Worm (Caenorhabditis elegans) whole organism, L4 larva: Measurements from ENCODE around the gene Y105C5A.8.
"Not testable (repeated sequence)": the region's sequence is repeated elsewhere in the genome, so short reads cannot be mapped to it uniquely, and the experiment has no call there.

Experiments
- Y105C5A.15 ChIP-seq: fragments of 200-800 bp; sonication (Bioruptor generic); IDR thresholded peaks from 2 replicates; pipeline ENCODE4 v1.3.6; 2022; ENCODE audit warnings: missing genetic modification characterization, missing compliant biosample characterization
- Y75B8A.6 ChIP-seq: fragments of 200-800 bp; sonication (Bioruptor generic); IDR thresholded peaks from 2 replicates; pipeline ENCODE4 v1.3.6; 2022; ENCODE audit warnings: missing genetic modification reagents, missing genetic modification characterization, missing compliant biosample characterization
- ZK546.5 ChIP-seq, 2 experiments: sonication (generic microtip); optimal IDR thresholded peaks; 2 replicates each; lab custom pipeline; 2017; ENCODE audit warnings: missing biosample characterization in 2 of 2, missing genetic modification characterization in 2 of 2
- aly-2 ChIP-seq: sonication (generic microtip); optimal IDR thresholded peaks from 2 replicates; lab custom pipeline; 2018; ENCODE audit warnings: missing biosample characterization, missing genetic modification characterization
- ceh-32 ChIP-seq: sonication (generic microtip); optimal IDR thresholded peaks from 2 replicates; lab custom pipeline; 2016; ENCODE audit warnings: mild to moderate bottlenecking, missing genetic modification characterization, missing compliant biosample characterization; ENCODE audit not compliant: poor library complexity
- ces-1 ChIP-seq: fragments of 150-350 bp; sonication (generic microtip); optimal IDR thresholded peaks from 4 replicates; lab custom pipeline; 2014; ENCODE audit warnings: missing biosample characterization, missing genetic modification reagents, missing genetic modification characterization
- daf-12 ChIP-seq: fragments of 150-350 bp; optimal IDR thresholded peaks from 2 replicates; lab custom pipeline; 2014; ENCODE audit warnings: missing biosample characterization, missing genetic modification reagents, missing genetic modification characterization
- daf-16 ChIP-seq, 3 experiments: sonication (generic microtip); optimal IDR thresholded peaks; 2 replicates each; lab custom pipeline; 2016 to 2017; ENCODE audit warnings: missing genetic modification characterization in 3 of 3, missing genetic modification reagents in 3 of 3, mild to moderate bottlenecking in 2 of 3, missing compliant biosample characterization in 2 of 3, missing biosample characterization in 1 of 3, moderate library complexity in 1 of 3
- daf-19 ChIP-seq: fragments of 200-800 bp; sonication (Bioruptor generic); conservative IDR thresholded peaks from 2 replicates; pipeline ENCODE4 v1.3.6; 2022; ENCODE audit warnings: missing genetic modification characterization, missing compliant biosample characterization
- dmd-8 ChIP-seq: fragments of 200-800 bp; sonication (Bioruptor generic); IDR thresholded peaks from 2 replicates; pipeline ENCODE4 v1.3.6; 2022; ENCODE audit warnings: missing genetic modification characterization, missing compliant biosample characterization
- duxl-1 ChIP-seq: sonication (generic microtip); optimal IDR thresholded peaks from 2 replicates; lab custom pipeline; 2016; ENCODE audit warnings: mild to moderate bottlenecking, missing genetic modification characterization, moderate library complexity, missing compliant biosample characterization; ENCODE audit not compliant: poor library complexity
- dve-1 ChIP-seq: sonication (generic microtip); optimal IDR thresholded peaks from 2 replicates; lab custom pipeline; 2017; ENCODE audit warnings: antibody characterized with exemption, mild to moderate bottlenecking, missing genetic modification characterization, missing compliant biosample characterization; ENCODE audit not compliant: insufficient read depth
- jun-1 ChIP-seq: fragments of 150-350 bp; optimal IDR thresholded peaks from 2 replicates; lab custom pipeline; 2014; ENCODE audit warnings: missing biosample characterization, missing genetic modification reagents, missing genetic modification characterization
- lin-39 ChIP-seq: fragments of 150-350 bp; optimal IDR thresholded peaks from 2 replicates; lab custom pipeline; 2014; ENCODE audit warnings: missing biosample characterization, missing genetic modification reagents, missing genetic modification characterization
- lsy-2 ChIP-seq, 2 experiments: fragments of 150-350 bp in 1 of 2; sonication (generic microtip) in 1 of 2; optimal IDR thresholded peaks; 2 replicates each; lab custom pipeline; 2014 to 2017; ENCODE audit warnings: missing biosample characterization in 2 of 2, missing genetic modification characterization in 2 of 2
- mdl-1 ChIP-seq, 2 experiments: fragments of 150-350 bp in 1 of 2; sonication (generic microtip) in 1 of 2; optimal IDR thresholded peaks; 2 replicates each; lab custom pipeline; 2014 to 2017; ENCODE audit warnings: missing biosample characterization in 2 of 2, missing genetic modification characterization in 2 of 2
- mdt-29 ChIP-seq: fragments of 200-800 bp; sonication (Bioruptor generic); IDR thresholded peaks from 2 replicates; pipeline ENCODE4 v1.3.6; 2022; ENCODE audit warnings: missing genetic modification reagents, missing genetic modification characterization, missing compliant biosample characterization
- mep-1 ChIP-seq: fragments of 150-350 bp; sonication (generic microtip); optimal IDR thresholded peaks from 3 replicates; lab custom pipeline; 2014; ENCODE audit warnings: missing biosample characterization, missing genetic modification characterization
- nhr-10 ChIP-seq: fragments of 150-350 bp; optimal IDR thresholded peaks from 2 replicates; lab custom pipeline; 2014; ENCODE audit warnings: missing biosample characterization, missing genetic modification characterization
- nhr-25 ChIP-seq: sonication (generic microtip); optimal IDR thresholded peaks from 2 replicates; lab custom pipeline; 2017; ENCODE audit warnings: missing genetic modification characterization, mild to moderate bottlenecking, missing compliant biosample characterization, antibody characterized with exemption, moderate library complexity, borderline replicate concordance; ENCODE audit not compliant: insufficient read depth
- nhr-41 ChIP-seq: fragments of 200-800 bp; sonication (Bioruptor generic); IDR thresholded peaks from 2 replicates; pipeline ENCODE4 v1.3.6; 2022; ENCODE audit warnings: missing genetic modification reagents, missing genetic modification characterization, missing compliant biosample characterization
- nhr-42 ChIP-seq: fragments of 200-800 bp; sonication (Bioruptor generic); IDR thresholded peaks from 2 replicates; pipeline ENCODE4 v1.3.6; 2022; ENCODE audit warnings: missing genetic modification characterization, missing compliant biosample characterization
- nhr-48 ChIP-seq: sonication (generic microtip); optimal IDR thresholded peaks from 2 replicates; lab custom pipeline; 2016; ENCODE audit warnings: mild to moderate bottlenecking, missing genetic modification characterization, missing compliant biosample characterization
- nhr-6 ChIP-seq: fragments of 150-350 bp; optimal IDR thresholded peaks from 2 replicates; lab custom pipeline; 2014; ENCODE audit warnings: missing biosample characterization, missing genetic modification characterization
- pha-4 ChIP-seq, 2 experiments: fragments of 150-350 bp in 1 of 2; fragments of 200-800 bp in 1 of 2; sonication (Bioruptor generic) in 1 of 2; IDR thresholded peaks in 1 of 2; optimal IDR thresholded peaks in 1 of 2; 2 replicates each; pipeline versions ENCODE4 v1.3.6 to Lab custom; 2014 to 2022; ENCODE audit warnings: missing genetic modification characterization in 2 of 2, missing genetic modification reagents in 2 of 2, missing biosample characterization in 1 of 2, missing compliant biosample characterization in 1 of 2
- snpc-1.2 ChIP-seq: fragments of 200-800 bp; sonication (Bioruptor generic); IDR thresholded peaks from 2 replicates; pipeline ENCODE4 v1.3.6; 2022; ENCODE audit warnings: missing genetic modification reagents, missing genetic modification characterization, missing compliant biosample characterization
- unc-62 ChIP-seq, 3 experiments: fragments of 150-350 bp in 1 of 3; sonication (generic microtip); optimal IDR thresholded peaks in 2 of 3; peaks in 1 of 3; 1 replicate in 1 of 3; 2 replicates in 2 of 3; lab custom pipeline; 2014 to 2017; ENCODE audit warnings: missing biosample characterization in 3 of 3, missing genetic modification characterization in 3 of 3, missing genetic modification reagents in 3 of 3, missing genotype in 1 of 3
- zag-1 ChIP-seq: fragments of 150-350 bp; optimal IDR thresholded peaks from 2 replicates; lab custom pipeline; 2014; ENCODE audit warnings: missing biosample characterization, missing genetic modification characterization
- zip-2 ChIP-seq: fragments of 150-350 bp; optimal IDR thresholded peaks from 2 replicates; lab custom pipeline; 2014; ENCODE audit warnings: missing biosample characterization, missing genetic modification characterization

The Y105C5A.8 gene

ce11 chrIV:15583620-15584019 lies 33.3 kb downstream of the Y105C5A.8 start, which contains the start of gene Y105C5A.508:
Y105C5A.508 (plus strand) TSS chrIV:15583920.
- no peak for TF ChIP-seq jun-1 (tag; lab: Kevin White, UChicago)
- no peak for TF ChIP-seq nhr-42
- no peak for TF ChIP-seq dmd-8 (GFP tag; lab: Robert Waterston, UW)
- TF ChIP-seq nhr-41 (GFP tag; lab: Robert Waterston, UW) = no peak
- no peak for TF ChIP-seq duxl-1 (tag; lab: Kevin White, UChicago)
- no peak for TF ChIP-seq daf-19 (GFP tag; lab: Robert Waterston, UW)
- TF ChIP-seq nhr-10 (tag; lab: Kevin White, UChicago) = no peak
- no peak for TF ChIP-seq ces-1 (GFP tag; lab: Kevin White, UChicago)
- no peak for TF ChIP-seq lsy-2 (tag; optimal IDR thresholded peaks at IDR 0.05; lab: Kevin White, UChicago)
- TF ChIP-seq mdl-1 (tag; optimal IDR thresholded peaks at IDR 0.05; lab: Kevin White, UChicago) = no peak
- TF ChIP-seq, all 104 proteins: peak for 0

- not testable (repeated sequence) for TF ChIP-seq unc-62 (GFP tag; optimal IDR thresholded peaks at IDR 0.05 in 1 of 2; lab: Kevin White, UChicago); unc-62 (tag; optimal IDR thresholded peaks at IDR 0.05; lab: Kevin White, UChicago); mdt-29; zip-2 (tag; lab: Kevin White, UChicago)
- TF ChIP-seq, all 104 proteins: peak for 0; not testable (repeated sequence) for 104
Observed at ce11 chrIV:15578786-15579185, 38.1 kb downstream of the Y105C5A.8 start, which contains the start of gene pqn-76. pqn-76 (plus strand) TSS chrIV:15579086.

- TF ChIP-seq ceh-32 (no peak), ZK546.5 (tag; optimal IDR thresholded peaks at IDR 0.05; lab: Kevin White, UChicago) (no peak), nhr-6 (tag; lab: Kevin White, UChicago) (peak; percentile 55), daf-16 (GFP tag; optimal IDR thresholded peaks at IDR 0.05; lab: Kevin White, UChicago) (no peak), daf-16 (tag; optimal IDR thresholded peaks at IDR 0.05; lab: Kevin White, UChicago) (peak; percentile 43), lsy-2 (tag; optimal IDR thresholded peaks at IDR 0.05; lab: Kevin White, UChicago) (peak in 1 of 2 experiments; percentile 83), daf-12 (tag; lab: Kevin White, UChicago) (no peak), pha-4 (GFP tag; IDR thresholded peaks at IDR 0.05; lab: Robert Waterston, UW) (no peak), pha-4 (tag; optimal IDR thresholded peaks at IDR 0.05; lab: Kevin White, UChicago) (peak; percentile 23), aly-2 (tag; lab: Kevin White, UChicago) (no peak), dve-1 (tag; lab: Kevin White, UChicago) (peak; percentile 37), nhr-25 (tag; lab: Kevin White, UChicago) (no peak), Y75B8A.6 (no peak), Y105C5A.15 (GFP tag; lab: Robert Waterston, UW) (no peak), mep-1 (tag; lab: Kevin White, UChicago) (peak; percentile 17)
Observed at ce11 chrIV:15573863-15574262, 43.0 kb downstream of the Y105C5A.8 start.

ce11 chrIV:15572106-15572505 lies 44.8 kb downstream of the Y105C5A.8 start:
- peak in 1 of 2 experiments; percentile 92 for TF ChIP-seq unc-62 (GFP tag; optimal IDR thresholded peaks at IDR 0.05 in 1 of 2; lab: Kevin White, UChicago)
- TF ChIP-seq unc-62 (tag; optimal IDR thresholded peaks at IDR 0.05; lab: Kevin White, UChicago) = no peak
- no peak for TF ChIP-seq lin-39 (tag; lab: Kevin White, UChicago)
- TF ChIP-seq, all 104 proteins: peak for 1

- TF ChIP-seq zag-1 (no peak), nhr-48 (tag; lab: Kevin White, UChicago) (no peak), daf-12 (tag; lab: Kevin White, UChicago) (no peak), snpc-1.2 (0 out of 2 replicates have a peak, but pooled peaks have one; percentile 50)
Observed at ce11 chrIV:15571652-15572051, 45.2 kb downstream of the Y105C5A.8 start.
